Fruit fly (Drosophila melanogaster): Measurements from ENCODE around the gene hng3.

Gene hng3

DNA sequence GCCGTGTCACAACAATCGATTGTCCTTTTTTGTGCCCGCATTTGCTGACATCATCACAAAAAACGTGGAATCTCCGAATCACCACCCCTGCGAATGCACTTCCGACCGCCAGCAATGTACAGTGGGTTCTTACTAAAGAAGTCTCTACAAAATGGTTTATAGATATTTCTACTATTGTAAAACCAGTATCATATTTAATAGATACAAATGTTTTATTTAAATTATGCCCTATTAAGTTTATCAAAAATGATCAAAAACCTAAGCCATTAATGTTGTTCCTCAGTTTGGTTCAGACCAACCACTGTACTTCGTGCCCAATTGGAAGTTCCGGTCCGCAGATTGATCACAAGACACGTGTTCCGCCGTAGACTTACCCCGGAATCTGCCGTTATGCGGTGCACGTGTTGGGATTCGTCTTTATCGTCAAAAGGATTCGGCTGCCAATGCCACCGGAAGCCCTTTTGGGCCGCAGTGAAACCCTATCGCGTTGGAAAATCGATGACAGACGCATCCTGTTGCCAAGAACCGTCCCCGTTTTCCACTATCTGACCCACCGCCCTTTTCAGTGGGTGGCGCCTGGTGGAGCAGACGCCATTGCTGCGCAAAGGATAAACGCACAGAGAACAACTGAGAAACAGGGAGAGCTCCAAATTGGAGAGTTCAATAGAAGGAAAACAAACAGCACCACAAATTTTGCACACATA, 49.4 kb upstream of the hng3 start (continued):
- TF ChIP-seq CG12236 (GFP tag; optimal IDR thresholded peaks at IDR 0.05), result no peak
- TF ChIP-seq lbe (GFP tag; optimal IDR thresholded peaks at IDR 0.05), result no peak
- TF ChIP-seq CG32532 (GFP tag; IDR thresholded peaks at IDR 0.05), result no peak
- TF ChIP-seq org-1 (GFP tag; optimal IDR thresholded peaks at IDR 0.05), result peak; percentile 7
- no peak for TF ChIP-seq CG13296 (GFP tag; optimal IDR thresholded peaks at IDR 0.05)
- no peak for TF ChIP-seq wek (GFP tag; optimal IDR thresholded peaks at IDR 0.05)
- TF ChIP-seq stwl (tag; optimal IDR thresholded peaks at IDR 0.05), result no peak
- no peak for TF ChIP-seq dimm (GFP tag; IDR thresholded peaks at IDR 0.05)
- no peak for TF ChIP-seq CG3163 (GFP tag; optimal IDR thresholded peaks at IDR 0.05)
- no peak; the same call in 1 of the 2 replicates for TF ChIP-seq Drgx (GFP tag; IDR thresholded peaks at IDR 0.05)
- no peak for TF ChIP-seq CG9437 (GFP tag; optimal IDR thresholded peaks at IDR 0.05)
- no peak for TF ChIP-seq CG14441 (GFP tag; IDR thresholded peaks at IDR 0.05)
- no peak for TF ChIP-seq CG8089 (GFP tag; optimal IDR thresholded peaks at IDR 0.05)
- TF ChIP-seq CG12769 (tag; optimal IDR thresholded peaks at IDR 0.05), result no peak
- TF ChIP-seq Meics (GFP tag; optimal IDR thresholded peaks at IDR 0.05), result no peak
- no peak for TF ChIP-seq CG9609 (GFP tag; optimal IDR thresholded peaks at IDR 0.05)
- TF ChIP-seq CG17802 (tag; optimal IDR thresholded peaks at IDR 0.05), result no peak
- TF ChIP-seq unc-4 (GFP tag; IDR thresholded peaks at IDR 0.05; ENCODE audit: partially characterized antibody), result no peak
- TF ChIP-seq lab (GFP tag; optimal IDR thresholded peaks at IDR 0.05), result peak; percentile 29
- TF ChIP-seq her (GFP tag; optimal IDR thresholded peaks at IDR 0.05), result no peak
- TF ChIP-seq jumu (GFP tag; optimal IDR thresholded peaks at IDR 0.05), result no peak
- no peak for TF ChIP-seq pb (GFP tag; optimal IDR thresholded peaks at IDR 0.05)
- no peak for TF ChIP-seq pan (optimal IDR thresholded peaks at IDR 0.05)
- peak in 1 of 2 experiments; percentile 46 for TF ChIP-seq pan (GFP tag; optimal IDR thresholded peaks at IDR 0.05 in 1 of 2, IDR thresholded peaks at IDR 0.05 in 1 of 2)
- TF ChIP-seq gsb-n (tag; optimal IDR thresholded peaks at IDR 0.05), result peak; percentile 59
- no peak for TF ChIP-seq ab (GFP tag; optimal IDR thresholded peaks at IDR 0.05)
- no peak for TF ChIP-seq gro (GFP tag; optimal IDR thresholded peaks at IDR 0.05)
- no peak for TF ChIP-seq NC2β (GFP tag; optimal IDR thresholded peaks at IDR 0.05)
- no peak for TF ChIP-seq CG18764 (GFP tag; optimal IDR thresholded peaks at IDR 0.05)
- no peak for TF ChIP-seq CG6654 (GFP tag; optimal IDR thresholded peaks at IDR 0.05)
- TF ChIP-seq dan (GFP tag; IDR thresholded peaks at IDR 0.05), result no peak
- TF ChIP-seq Atf-2 (GFP tag; optimal IDR thresholded peaks at IDR 0.05), result no peak
- TF ChIP-seq maf-S (GFP tag; optimal IDR thresholded peaks at IDR 0.05), result no peak
- no peak for TF ChIP-seq CG10543 (GFP tag; optimal IDR thresholded peaks at IDR 0.05)
- TF ChIP-seq fd96Cb (tag; optimal IDR thresholded peaks at IDR 0.05), result no peak
- peak in 1 of 2 experiments; percentile 18 for TF ChIP-seq Pdp1 (GFP tag; optimal IDR thresholded peaks at IDR 0.05)
- TF ChIP-seq Rfx (GFP tag; IDR thresholded peaks at IDR 0.05), result no peak
- TF ChIP-seq otp (GFP tag; IDR thresholded peaks at IDR 0.05), result no peak
- no peak for TF ChIP-seq D (optimal IDR thresholded peaks at IDR 0.05)
- TF ChIP-seq D (GFP tag; optimal IDR thresholded peaks at IDR 0.05), result peak; percentile 24
- no peak for TF ChIP-seq CG9876 (GFP tag; optimal IDR thresholded peaks at IDR 0.05)
- TF ChIP-seq CG1832 (GFP tag; optimal IDR thresholded peaks at IDR 0.05), result no peak
- TF ChIP-seq Tbp (GFP tag; optimal IDR thresholded peaks at IDR 0.05), result no peak
- TF ChIP-seq CG12219 (GFP tag; optimal IDR thresholded peaks at IDR 0.05), result no peak
- TF ChIP-seq CG15479 (GFP tag; optimal IDR thresholded peaks at IDR 0.05), result no peak
- TF ChIP-seq ttk (GFP tag; IDR thresholded peaks at IDR 0.05), result 0 out of 2 replicates have a peak, but pooled peaks have one; percentile 17
- TF ChIP-seq CG15073 (GFP tag; optimal IDR thresholded peaks at IDR 0.05), result no peak
- no peak for TF ChIP-seq Dll (GFP tag; IDR thresholded peaks at IDR 0.05; ENCODE audit: partially characterized antibody)
- TF ChIP-seq fd102C (GFP tag; optimal IDR thresholded peaks at IDR 0.05), result no peak
- no peak for TF ChIP-seq pho (GFP tag; optimal IDR thresholded peaks at IDR 0.05)
- TF ChIP-seq CG33557 (GFP tag; optimal IDR thresholded peaks at IDR 0.05), result no peak

All from whole organism, embryonic.